Fruit fly (Drosophila melanogaster) whole organism, embryonic: Measurements from ENCODE around the gene CG42486.

Experiments
- Adf1 ChIP-seq: fragments of 200-800 bp; sonication (Bioruptor generic); IDR thresholded peaks from 2 replicates; pipeline ENCODE4 v1.3.6; 2022; ENCODE audit warnings: missing biosample characterization, missing genetic modification characterization
- Atf3 ChIP-seq: fragments of 200-800 bp; sonication (Bioruptor generic); optimal IDR thresholded peaks from 3 replicates; lab custom pipeline; 2016; ENCODE audit warnings: missing biosample characterization, missing genetic modification characterization
- CG13894 ChIP-seq: fragments of 200-800 bp; sonication (Bioruptor generic); optimal IDR thresholded peaks from 3 replicates; lab custom pipeline; 2018; ENCODE audit warnings: missing biosample characterization, mild to moderate bottlenecking, missing genetic modification characterization, moderate library complexity
- CG14014 ChIP-seq: fragments of 200-800 bp; sonication (Bioruptor generic); IDR thresholded peaks from 2 replicates; pipeline ENCODE4 v1.3.6; 2022; ENCODE audit warnings: missing biosample characterization, missing genetic modification characterization
- CG18262 ChIP-seq: fragments of 200-800 bp; optimal IDR thresholded peaks from 3 replicates; lab custom pipeline; 2019; ENCODE audit warnings: missing biosample characterization, mild to moderate bottlenecking, missing genetic modification characterization, moderate library complexity
- CG30020 ChIP-seq: fragments of 200-800 bp; optimal IDR thresholded peaks from 2 replicates; lab custom pipeline; 2019; ENCODE audit warnings: missing biosample characterization, mild to moderate bottlenecking, missing genetic modification characterization, moderate library complexity
- CG3065 ChIP-seq: fragments of 200-800 bp; sonication (Bioruptor generic); optimal IDR thresholded peaks from 2 replicates; lab custom pipeline; 2016; ENCODE audit warnings: missing biosample characterization, missing genetic modification characterization
- CG4404 ChIP-seq: fragments of 200-800 bp; sonication (Bioruptor generic); IDR thresholded peaks from 2 replicates; pipeline ENCODE4 v1.3.6; 2022; ENCODE audit warnings: missing biosample characterization, missing genetic modification characterization
- CG4730 ChIP-seq: fragments of 200-800 bp; sonication (Bioruptor generic); IDR thresholded peaks from 2 replicates; pipeline ENCODE4 v1.3.6; 2022; ENCODE audit warnings: missing biosample characterization, missing genetic modification characterization
- CG5180 ChIP-seq: fragments of 200-800 bp; sonication (Bioruptor generic); optimal IDR thresholded peaks from 3 replicates; lab custom pipeline; 2017; ENCODE audit warnings: missing biosample characterization, missing genetic modification characterization, mild to moderate bottlenecking, moderate library complexity, missing genetic modification reagents
- CG6175 ChIP-seq: fragments of 200-800 bp; sonication (Bioruptor generic); IDR thresholded peaks from 3 replicates; pipeline ENCODE4 v1.3.6; 2022; ENCODE audit warnings: missing biosample characterization, missing genetic modification characterization
- CG6254 ChIP-seq: fragments of 200-800 bp; sonication (Bioruptor generic); optimal IDR thresholded peaks from 3 replicates; lab custom pipeline; 2017; ENCODE audit warnings: mild to moderate bottlenecking, missing biosample characterization, missing genetic modification reagents, missing genetic modification characterization
- CG6272 ChIP-seq: fragments of 200-800 bp; sonication (Bioruptor generic); IDR thresholded peaks from 2 replicates; pipeline ENCODE4 v1.3.6; 2022; ENCODE audit warnings: missing biosample characterization, missing genetic modification characterization
- CG7786 ChIP-seq: fragments of 200-800 bp; sonication (Bioruptor generic); optimal IDR thresholded peaks from 2 replicates; lab custom pipeline; 2016; ENCODE audit warnings: missing biosample characterization, missing genetic modification characterization
- CG8924 ChIP-seq: fragments of 200-800 bp; optimal IDR thresholded peaks from 3 replicates; lab custom pipeline; 2019; ENCODE audit warnings: missing biosample characterization, mild to moderate bottlenecking, missing genetic modification characterization, moderate library complexity
- CG9932 ChIP-seq: fragments of 200-800 bp; sonication (Bioruptor generic); IDR thresholded peaks from 2 replicates; pipeline ENCODE4 v1.3.6; 2022; ENCODE audit warnings: missing biosample characterization, missing genetic modification characterization
- CTCF ChIP-seq: fragments of 200-800 bp; sonication (Bioruptor generic); optimal IDR thresholded peaks from 2 replicates; lab custom pipeline; 2017; ENCODE audit warnings: missing biosample characterization, mild to moderate bottlenecking, missing genetic modification characterization, moderate library complexity
- D19B ChIP-seq: fragments of 200-800 bp; sonication (Bioruptor generic); optimal IDR thresholded peaks from 2 replicates; lab custom pipeline; 2017; ENCODE audit warnings: missing biosample characterization, mild to moderate bottlenecking, missing genetic modification characterization
- Dek ChIP-seq: fragments of 200-800 bp; sonication (Bioruptor generic); optimal IDR thresholded peaks from 3 replicates; lab custom pipeline; 2019; ENCODE audit warnings: missing biosample characterization, mild to moderate bottlenecking, missing genetic modification characterization, moderate library complexity
- E2f2 ChIP-seq: fragments of 200-800 bp; sonication (Bioruptor generic); IDR thresholded peaks from 2 replicates; pipeline ENCODE4 v1.3.6; 2022; ENCODE audit warnings: missing biosample characterization, missing genetic modification characterization
- Fer3 ChIP-seq: fragments of 200-800 bp; sonication (Bioruptor generic); optimal IDR thresholded peaks from 2 replicates; lab custom pipeline; 2018; ENCODE audit warnings: missing biosample characterization, mild to moderate bottlenecking, missing genetic modification characterization, moderate library complexity
- HLHmδ ChIP-seq: fragments of 200-800 bp; sonication (Bioruptor generic); optimal IDR thresholded peaks from 2 replicates; lab custom pipeline; 2018; ENCODE audit warnings: missing biosample characterization, mild to moderate bottlenecking, missing genetic modification characterization, moderate library complexity
- HmgZ ChIP-seq: fragments of 200-800 bp; sonication (Bioruptor generic); optimal IDR thresholded peaks from 2 replicates; lab custom pipeline; 2018; ENCODE audit warnings: missing biosample characterization, mild to moderate bottlenecking, missing genetic modification characterization
- Mrtf ChIP-seq: fragments of 200-800 bp; sonication (Bioruptor generic); IDR thresholded peaks from 3 replicates; pipeline ENCODE4 v1.3.6; 2022; ENCODE audit warnings: missing biosample characterization, missing genetic modification characterization
- Myb ChIP-seq: fragments of 200-800 bp; sonication (Bioruptor generic); optimal IDR thresholded peaks from 2 replicates; lab custom pipeline; 2016; ENCODE audit warnings: missing biosample characterization, missing genetic modification characterization
- NK7.1 ChIP-seq: fragments of 200-800 bp; sonication (Bioruptor generic); optimal IDR thresholded peaks from 3 replicates; lab custom pipeline; 2016; ENCODE audit warnings: missing biosample characterization, missing genetic modification characterization
- Oaz ChIP-seq: fragments of 200-800 bp; sonication (Bioruptor generic); IDR thresholded peaks from 2 replicates; pipeline ENCODE4 v1.3.6; 2022; ENCODE audit warnings: missing biosample characterization, missing genetic modification characterization
- Sin3A ChIP-seq: fragments of >200 bp; optimal IDR thresholded peaks from 2 replicates; lab custom pipeline; 2018
- amos ChIP-seq: fragments of 200-800 bp; sonication (Bioruptor generic); IDR thresholded peaks from 2 replicates; pipeline ENCODE4 v1.3.6; 2022; ENCODE audit warnings: missing biosample characterization, missing genetic modification characterization; ENCODE audit not compliant: partially characterized antibody
- az2 ChIP-seq: fragments of 200-800 bp; sonication (Bioruptor generic); optimal IDR thresholded peaks from 3 replicates; lab custom pipeline; 2016; ENCODE audit warnings: missing biosample characterization, missing genetic modification characterization
- bbx ChIP-seq: fragments of 200-800 bp; sonication (Bioruptor generic); IDR thresholded peaks from 2 replicates; pipeline ENCODE4 v1.3.6; 2022; ENCODE audit warnings: missing biosample characterization, missing genetic modification characterization; ENCODE audit not compliant: partially characterized antibody
- bsh ChIP-seq, 2 experiments: fragments of 200-800 bp; sonication (Bioruptor generic); optimal IDR thresholded peaks; 2 replicates each; lab custom pipeline; 2017 to 2018; ENCODE audit warnings: mild to moderate bottlenecking in 2 of 2, missing biosample characterization in 2 of 2, missing genetic modification characterization in 2 of 2, moderate library complexity in 1 of 2
- cad ChIP-seq: fragments of >200 bp; optimal IDR thresholded peaks from 2 replicates; lab custom pipeline; 2017; ENCODE audit warnings: missing biosample characterization, missing genetic modification characterization
- cas ChIP-seq: fragments of 200-800 bp; sonication (Bioruptor generic); IDR thresholded peaks from 2 replicates; pipeline ENCODE4 v1.3.6; 2022; ENCODE audit warnings: missing biosample characterization, missing genetic modification characterization
- ci ChIP-seq: fragments of 200-800 bp; sonication (Bioruptor generic); IDR thresholded peaks from 3 replicates; pipeline ENCODE4 v1.3.6; 2022; ENCODE audit warnings: missing biosample characterization, missing genetic modification characterization
- crp ChIP-seq, 2 experiments: fragments of 200-800 bp; sonication (Bioruptor generic); optimal IDR thresholded peaks; 2 replicates in 1 of 2; 3 replicates in 1 of 2; lab custom pipeline; 2017; ENCODE audit warnings: missing biosample characterization in 2 of 2, missing genetic modification characterization in 2 of 2, mild to moderate bottlenecking in 1 of 2, moderate library complexity in 1 of 2
- dmrt11E ChIP-seq: fragments of 200-800 bp; sonication (Bioruptor generic); optimal IDR thresholded peaks from 3 replicates; lab custom pipeline; 2018; ENCODE audit warnings: missing biosample characterization, mild to moderate bottlenecking, missing genetic modification characterization, moderate library complexity
- hbn ChIP-seq: fragments of 200-800 bp; sonication (Bioruptor generic); IDR thresholded peaks from 2 replicates; pipeline ENCODE4 v1.3.6; 2022; ENCODE audit warnings: missing biosample characterization, missing genetic modification characterization; ENCODE audit not compliant: partially characterized antibody
- lab ChIP-seq: fragments of 200-800 bp; sonication (Bioruptor generic); optimal IDR thresholded peaks from 3 replicates; lab custom pipeline; 2017; ENCODE audit warnings: missing biosample characterization, missing genetic modification characterization, mild to moderate bottlenecking, moderate library complexity, missing genetic modification reagents
- nerfin-2 ChIP-seq: fragments of 200-800 bp; sonication (Bioruptor generic); IDR thresholded peaks from 2 replicates; pipeline ENCODE4 v1.3.6; 2022; ENCODE audit warnings: missing biosample characterization, missing genetic modification characterization; ENCODE audit not compliant: partially characterized antibody
- pan ChIP-seq, 4 experiments: fragments of >200 bp in 3 of 4; fragments of 200-800 bp in 1 of 4; sonication (Bioruptor generic) in 1 of 4; optimal IDR thresholded peaks in 3 of 4; IDR thresholded peaks in 1 of 4; 2 replicates each; pipeline versions ENCODE4 v1.3.6 to Lab custom; 2017 to 2022; ENCODE audit warnings: missing biosample characterization in 2 of 4, missing genetic modification characterization in 2 of 4, mixed read lengths in 1 of 4
- pb ChIP-seq: fragments of 200-800 bp; sonication (Bioruptor generic); optimal IDR thresholded peaks from 3 replicates; lab custom pipeline; 2016; ENCODE audit warnings: missing biosample characterization, missing genetic modification characterization
- pfk ChIP-seq: fragments of 200-800 bp; sonication (Bioruptor generic); optimal IDR thresholded peaks from 2 replicates; lab custom pipeline; 2018; ENCODE audit warnings: missing biosample characterization, mild to moderate bottlenecking, missing genetic modification characterization, moderate library complexity
- prd ChIP-seq, 3 experiments: fragments of >200 bp in 2 of 3; fragments of 200-800 bp in 1 of 3; sonication (Bioruptor generic) in 1 of 3; optimal IDR thresholded peaks in 2 of 3; IDR thresholded peaks in 1 of 3; 2 replicates in 2 of 3; 3 replicates in 1 of 3; pipeline versions ENCODE4 v1.3.6 to Lab custom; 2017 to 2022; ENCODE audit warnings: missing biosample characterization in 1 of 3, missing genetic modification characterization in 1 of 3
- shn ChIP-seq: fragments of 200-800 bp; sonication (Bioruptor generic); optimal IDR thresholded peaks from 3 replicates; lab custom pipeline; 2016; ENCODE audit warnings: missing biosample characterization, missing genetic modification characterization
- so ChIP-seq: fragments of 200-800 bp; sonication (Bioruptor generic); IDR thresholded peaks from 3 replicates; pipeline ENCODE4 v1.3.6; 2022; ENCODE audit warnings: missing biosample characterization, missing genetic modification characterization
- stwl ChIP-seq: fragments of 200-800 bp; sonication (Bioruptor generic); optimal IDR thresholded peaks from 3 replicates; lab custom pipeline; 2018; ENCODE audit warnings: missing biosample characterization, mild to moderate bottlenecking, missing genetic modification characterization, moderate library complexity
- tll ChIP-seq, 2 experiments: fragments of 200-800 bp in 1 of 2; fragments of >200 bp in 1 of 2; sonication (Bioruptor generic) in 1 of 2; optimal IDR thresholded peaks; 2 replicates each; lab custom pipeline; 2017 to 2019; ENCODE audit warnings: missing biosample characterization in 2 of 2, missing genetic modification characterization in 2 of 2, mild to moderate bottlenecking in 1 of 2, moderate library complexity in 1 of 2
- tup ChIP-seq: fragments of 200-800 bp; sonication (Bioruptor generic); optimal IDR thresholded peaks from 2 replicates; lab custom pipeline; 2016; ENCODE audit warnings: missing biosample characterization, mild to moderate bottlenecking, missing genetic modification characterization, moderate library complexity
- zfh2 ChIP-seq: fragments of 200-800 bp; sonication (Bioruptor generic); optimal IDR thresholded peaks from 2 replicates; lab custom pipeline; 2016; ENCODE audit warnings: missing biosample characterization, missing genetic modification characterization

CG42486 gene

dm6 chr2L:11813665-11814087 is 29.3 kb upstream of the CG42486 start, which contains the start of gene CycY (continued):
- TF ChIP-seq pb (GFP tag; lab: Kevin White, UChicago) (no peak), Adf1 (GFP tag; lab: Robert Waterston, UW) (peak; percentile 86), D19B (no peak), Sin3A (lab: Kevin White, UChicago) (peak; percentile 4), bsh (GFP tag; optimal IDR thresholded peaks at IDR 0.05; lab: Kevin White, UChicago) (peak in 1 of 2 experiments; percentile 14), nerfin-2 (GFP tag; lab: Robert Waterston, UW) (0 out of 2 replicates have a peak, but pooled peaks have one; percentile 46), CG8924 (peak; percentile 33), cas (GFP tag; lab: Robert Waterston, UW) (no peak), CG4730 (no peak), tup (GFP tag; lab: Kevin White, UChicago) (no peak), CG5180 (GFP tag; lab: Kevin White, UChicago) (no peak), CTCF (GFP tag; lab: Kevin White, UChicago) (no peak), shn (GFP tag; lab: Kevin White, UChicago) (no peak), cad (GFP tag; lab: Kevin White, UChicago) (no peak), stwl (tag; lab: Kevin White, UChicago) (peak; percentile 86), NK7.1 (no peak), CG6175 (GFP tag; lab: Robert Waterston, UW) (no peak), E2f2 (GFP tag; lab: Robert Waterston, UW) (peak; percentile 94), HLHmδ (GFP tag; lab: Kevin White, UChicago) (no peak), ci (GFP tag; lab: Robert Waterston, UW) (no peak), hbn (GFP tag; lab: Robert Waterston, UW) (peak; percentile 66), prd (optimal IDR thresholded peaks at IDR 0.05; lab: Kevin White, UChicago) (no peak), prd (GFP tag; IDR thresholded peaks at IDR 0.05; lab: Robert Waterston, UW) (0 out of 3 replicates have a peak, but pooled peaks have one; percentile 20), CG7786 (no peak), CG18262 (tag; lab: Kevin White, UChicago) (peak; percentile 36), zfh2 (GFP tag; lab: Kevin White, UChicago) (no peak), Fer3 (no peak), CG6254 (GFP tag; lab: Kevin White, UChicago) (no peak), CG30020 (tag; lab: Kevin White, UChicago) (peak; percentile 40), crp (GFP tag; optimal IDR thresholded peaks at IDR 0.05; lab: Kevin White, UChicago) (no peak), HmgZ (tag; lab: Kevin White, UChicago) (peak; percentile 36), pfk (no peak), tll (GFP tag; optimal IDR thresholded peaks at IDR 0.05; lab: Kevin White, UChicago) (no peak), az2 (GFP tag; lab: Kevin White, UChicago) (no peak), CG14014 (no peak), Myb (GFP tag; lab: Kevin White, UChicago) (no peak), CG13894 (no peak), so (no peak), Mrtf (no peak), Atf3 (GFP tag; lab: Kevin White, UChicago) (no peak), CG9932 (GFP tag; lab: Robert Waterston, UW) (no peak), pan (optimal IDR thresholded peaks at IDR 0.05; lab: Kevin White, UChicago) (no peak), pan (GFP tag; optimal IDR thresholded peaks at IDR 0.05 in 1 of 2, IDR thresholded peaks at IDR 0.05 in 1 of 2) (no peak), Oaz (GFP tag; lab: Robert Waterston, UW) (no peak), dmrt11E (tag; lab: Kevin White, UChicago) (peak; percentile 31), amos (peak; percentile 68), CG4404 (GFP tag; lab: Robert Waterston, UW) (no peak), CG6272 (GFP tag; lab: Robert Waterston, UW) (no peak), CG3065 (no peak), Dek (no peak), bbx (GFP tag; lab: Robert Waterston, UW) (peak; percentile 51; the same call in 1 of the 2 replicates), lab (GFP tag; lab: Kevin White, UChicago) (no peak)
